Fruit fly (Drosophila melanogaster) whole organism, adult: ENCODE results near the gene mip130.

Experiments
- CG11617 ChIP-seq: fragments of 200-800 bp; sonication (Bioruptor generic); optimal IDR thresholded peaks from 2 replicates; lab custom pipeline; 2017; ENCODE audit warnings: mild to moderate bottlenecking, missing biosample characterization, missing genetic modification reagents, missing genetic modification characterization
- CG12768 ChIP-seq: fragments of 200-800 bp; sonication (Bioruptor generic); optimal IDR thresholded peaks from 2 replicates; lab custom pipeline; 2017; ENCODE audit warnings: missing biosample characterization, missing genetic modification characterization, mild to moderate bottlenecking, moderate library complexity, missing genetic modification reagents
- CG14711 ChIP-seq: fragments of 200-800 bp; sonication (Bioruptor generic); optimal IDR thresholded peaks from 2 replicates; lab custom pipeline; 2018; ENCODE audit warnings: missing biosample characterization, mild to moderate bottlenecking, missing genetic modification characterization, moderate library complexity
- CG1620 ChIP-seq: fragments of 200-800 bp; sonication (Bioruptor generic); optimal IDR thresholded peaks from 2 replicates; lab custom pipeline; 2016; ENCODE audit warnings: missing biosample characterization, missing genetic modification characterization
- CG33017 ChIP-seq: fragments of 200-800 bp; sonication (Bioruptor generic); optimal IDR thresholded peaks from 2 replicates; lab custom pipeline; 2018; ENCODE audit warnings: missing biosample characterization, mild to moderate bottlenecking, missing genetic modification characterization, moderate library complexity
- CG5204 ChIP-seq: fragments of 200-800 bp; sonication (Bioruptor generic); optimal IDR thresholded peaks from 2 replicates; lab custom pipeline; 2016; ENCODE audit warnings: missing biosample characterization, missing genetic modification characterization
- CG7045 ChIP-seq: fragments of 200-800 bp; sonication (Bioruptor generic); optimal IDR thresholded peaks from 2 replicates; lab custom pipeline; 2017; ENCODE audit warnings: missing biosample characterization, mild to moderate bottlenecking, missing genetic modification characterization
- CG7101 ChIP-seq: fragments of 200-800 bp; sonication (Bioruptor generic); optimal IDR thresholded peaks from 2 replicates; lab custom pipeline; 2018; ENCODE audit warnings: missing biosample characterization, mild to moderate bottlenecking, missing genetic modification characterization, moderate library complexity
- Clk ChIP-seq: fragments of 200-800 bp; sonication (Bioruptor generic); optimal IDR thresholded peaks from 2 replicates; lab custom pipeline; 2017; ENCODE audit warnings: missing biosample characterization, missing genetic modification characterization
- Crg-1 ChIP-seq: fragments of 200-800 bp; sonication (Bioruptor generic); optimal IDR thresholded peaks from 2 replicates; lab custom pipeline; 2016; ENCODE audit warnings: missing biosample characterization, missing genetic modification characterization
- Hr96 ChIP-seq: fragments of 200-800 bp; sonication (Bioruptor generic); optimal IDR thresholded peaks from 2 replicates; lab custom pipeline; 2016; ENCODE audit warnings: missing biosample characterization, missing genetic modification characterization
- Mnt ChIP-seq: fragments of 200-800 bp; sonication (Bioruptor generic); optimal IDR thresholded peaks from 2 replicates; lab custom pipeline; 2016; ENCODE audit warnings: missing biosample characterization, mild to moderate bottlenecking, missing genetic modification characterization
- bab1 ChIP-seq: fragments of 200-800 bp; sonication (Bioruptor generic); optimal IDR thresholded peaks from 3 replicates; lab custom pipeline; 2019; ENCODE audit warnings: missing biosample characterization, mild to moderate bottlenecking, missing genetic modification characterization, moderate library complexity
- cic ChIP-seq: fragments of 200-800 bp; sonication (Bioruptor generic); optimal IDR thresholded peaks from 2 replicates; lab custom pipeline; 2017; ENCODE audit warnings: missing biosample characterization, mild to moderate bottlenecking, missing genetic modification characterization, moderate library complexity
- cnc ChIP-seq, 2 experiments: fragments of >200 bp; optimal IDR thresholded peaks; 2 replicates each; lab custom pipeline; 2017
- kay ChIP-seq: fragments of 200-800 bp; sonication (Bioruptor generic); peaks from one replicate; lab custom pipeline; 2016; ENCODE audit warnings: missing biosample characterization, missing genetic modification characterization, borderline replicate concordance
- ovo ChIP-seq: fragments of 200-800 bp; sonication (Bioruptor generic); optimal IDR thresholded peaks from 2 replicates; lab custom pipeline; 2016; ENCODE audit warnings: missing biosample characterization, missing genetic modification characterization
- pad ChIP-seq: fragments of 200-800 bp; sonication (Bioruptor generic); optimal IDR thresholded peaks from 3 replicates; lab custom pipeline; 2017; ENCODE audit warnings: missing biosample characterization, missing genetic modification characterization, mild to moderate bottlenecking, moderate library complexity, missing genetic modification reagents
- tj ChIP-seq: fragments of 200-800 bp; sonication (Bioruptor generic); optimal IDR thresholded peaks from 3 replicates; lab custom pipeline; 2017; ENCODE audit warnings: missing biosample characterization, mild to moderate bottlenecking, missing genetic modification characterization, moderate library complexity
- toe ChIP-seq: fragments of 200-800 bp; sonication (Bioruptor generic); optimal IDR thresholded peaks from 2 replicates; lab custom pipeline; 2016; ENCODE audit warnings: missing biosample characterization, missing genetic modification characterization

The mip130 gene

dm6 chrX:1868586-1869111 is 39.4 kb upstream of the mip130 start, which contains the start of the genes CG14803 and Pex5:
TSS of gene CG14803 (plus strand) at chrX:1868870.
TSS of gene Pex5 (minus strand) at chrX:1869061.
- TF ChIP-seq Clk (GFP tag; lab: Kevin White, UChicago) (no peak), tj (GFP tag; lab: Kevin White, UChicago) (no peak), CG12768 (GFP tag; lab: Kevin White, UChicago) (peak; percentile 63), ovo (GFP tag; lab: Kevin White, UChicago) (no peak), kay (GFP tag; lab: Kevin White, UChicago) (no peak), pad (GFP tag; lab: Kevin White, UChicago) (peak; percentile 47), CG11617 (GFP tag; lab: Kevin White, UChicago) (peak; percentile 21), CG7045 (GFP tag; lab: Kevin White, UChicago) (no peak), CG1620 (GFP tag; lab: Kevin White, UChicago) (peak; percentile 56), cic (GFP tag; lab: Kevin White, UChicago) (no peak), bab1 (GFP tag; lab: Kevin White, UChicago) (peak; percentile 63), cnc (optimal IDR thresholded peaks at IDR 0.05; lab: Kevin White, UChicago) (no peak), CG14711 (tag; lab: Kevin White, UChicago) (no peak), CG7101 (peak; percentile 55), Hr96 (GFP tag; lab: Kevin White, UChicago) (no peak), Mnt (GFP tag; lab: Kevin White, UChicago) (peak; percentile 48), CG5204 (GFP tag; lab: Kevin White, UChicago) (no peak), CG33017 (tag; lab: Kevin White, UChicago) (no peak), Crg-1 (peak; percentile 24), toe (GFP tag; lab: Kevin White, UChicago) (no peak)

- TF ChIP-seq toe (GFP tag; lab: Kevin White, UChicago) (no peak), CG14711 (tag; lab: Kevin White, UChicago) (peak; percentile 5), CG33017 (tag; lab: Kevin White, UChicago) (no peak), tj (GFP tag; lab: Kevin White, UChicago) (peak; percentile 67), pad (GFP tag; lab: Kevin White, UChicago) (peak; percentile 12), Mnt (GFP tag; lab: Kevin White, UChicago) (peak; percentile 52)
Observed at dm6 chrX:1873515-1874126, 34.4 kb upstream of the mip130 start, which contains the start of the genes Pgam5 and Vps26. TSS of gene Pgam5 (minus strand) at chrX:1873565. TSS of gene Vps26 (plus strand) at chrX:1873853.

DNA sequence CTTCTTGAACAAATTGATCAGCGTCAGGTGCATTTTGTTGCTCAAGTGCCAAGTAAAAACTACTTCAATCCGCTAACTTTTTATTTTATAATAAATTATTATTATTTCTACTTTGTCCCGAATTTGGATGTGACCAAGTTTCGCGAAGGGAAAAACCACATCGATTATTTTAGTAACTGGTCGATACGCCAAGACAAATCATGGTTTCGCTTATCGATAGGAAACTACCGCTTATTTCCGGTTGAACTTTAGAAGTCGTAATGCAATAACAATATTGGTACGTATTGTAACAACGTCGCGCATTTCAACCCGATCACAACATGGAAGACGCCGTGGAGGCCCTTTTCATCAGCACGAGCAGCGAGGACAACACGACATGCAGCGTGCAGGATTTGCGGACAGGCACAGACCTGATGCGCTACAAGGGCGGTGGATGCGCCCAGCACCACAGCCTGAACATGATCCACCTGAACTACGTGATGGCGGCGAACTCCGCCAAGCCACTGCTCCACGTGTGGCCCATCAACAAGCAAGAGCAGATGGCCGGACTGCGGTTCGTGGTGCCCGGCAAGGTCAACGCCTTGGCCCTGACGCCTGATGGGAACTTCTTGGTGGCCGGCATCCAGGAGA is 30.8 kb upstream of the mip130 start, which contains the start of the genes CG14817 and CG14805:
CG14817 (minus strand) TSS at position 164 of the 630 bp plus-strand sequence.
CG14805 (plus strand) TSS at position 211 of the 630 bp plus-strand sequence.
- peak; percentile 31 for TF ChIP-seq cic (GFP tag; lab: Kevin White, UChicago)
- peak; percentile 92 for TF ChIP-seq CG7101
- no peak for TF ChIP-seq Hr96 (GFP tag; lab: Kevin White, UChicago)
- peak; percentile 71 for TF ChIP-seq ovo (GFP tag; lab: Kevin White, UChicago)
- TF ChIP-seq bab1 (GFP tag; lab: Kevin White, UChicago), result peak; percentile 95
- TF ChIP-seq CG11617 (GFP tag; lab: Kevin White, UChicago), result peak; percentile 90
- TF ChIP-seq Mnt (GFP tag; lab: Kevin White, UChicago), result peak; percentile 84
- no peak for TF ChIP-seq Clk (GFP tag; lab: Kevin White, UChicago)
- TF ChIP-seq CG7045 (GFP tag; lab: Kevin White, UChicago), result peak; percentile 58
- TF ChIP-seq CG14711 (tag; lab: Kevin White, UChicago), result peak; percentile 79
- TF ChIP-seq CG1620 (GFP tag; lab: Kevin White, UChicago), result peak; percentile 68
- no peak for TF ChIP-seq CG5204 (GFP tag; lab: Kevin White, UChicago)
- TF ChIP-seq tj (GFP tag; lab: Kevin White, UChicago), result peak; percentile 63
- TF ChIP-seq kay (GFP tag; lab: Kevin White, UChicago), result no peak
- no peak for TF ChIP-seq cnc (optimal IDR thresholded peaks at IDR 0.05; lab: Kevin White, UChicago)
- TF ChIP-seq Crg-1, result peak; percentile 76
- TF ChIP-seq pad (GFP tag; lab: Kevin White, UChicago), result peak; percentile 70
- no peak for TF ChIP-seq toe (GFP tag; lab: Kevin White, UChicago)
- peak; percentile 65 for TF ChIP-seq CG33017 (tag; lab: Kevin White, UChicago)
- TF ChIP-seq CG12768 (GFP tag; lab: Kevin White, UChicago), result peak; percentile 58

DNA sequence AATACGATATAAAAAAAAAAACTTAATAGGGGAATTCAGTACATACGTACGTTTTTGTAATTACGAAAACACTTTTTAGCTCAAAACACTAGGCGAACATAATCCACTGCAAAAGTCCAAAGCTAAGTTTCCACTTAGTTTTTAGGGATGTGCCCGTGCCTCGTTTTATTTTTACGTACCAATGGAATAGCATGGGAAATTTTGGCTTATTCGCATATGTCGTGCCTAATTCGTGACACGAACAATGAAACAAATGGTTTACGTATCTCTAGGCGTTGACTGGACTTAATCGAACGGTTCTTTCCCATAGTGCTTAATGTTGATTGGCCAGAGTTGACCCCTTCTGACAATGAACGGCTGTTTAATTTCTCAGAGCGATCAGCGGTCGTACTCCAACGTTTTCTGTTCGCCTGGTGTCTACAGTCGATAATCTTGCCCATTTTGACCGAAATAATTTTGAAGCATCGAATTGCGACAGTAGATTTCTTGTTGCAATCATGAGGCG is 28.4 kb upstream of the mip130 start, which contains the start of gene CG14818:
CG14818 (minus strand) TSS at position 169 of the 505 bp plus-strand sequence.
- TF ChIP-seq CG12768 (GFP tag; lab: Kevin White, UChicago) (peak; percentile 36), Mnt (GFP tag; lab: Kevin White, UChicago) (peak; percentile 66), CG11617 (GFP tag; lab: Kevin White, UChicago) (peak; percentile 55), toe (GFP tag; lab: Kevin White, UChicago) (no peak), kay (GFP tag; lab: Kevin White, UChicago) (no peak), CG7101 (peak; percentile 69), Clk (GFP tag; lab: Kevin White, UChicago) (peak; percentile 20), Hr96 (GFP tag; lab: Kevin White, UChicago) (peak; percentile 6), tj (GFP tag; lab: Kevin White, UChicago) (peak; percentile 53), CG1620 (GFP tag; lab: Kevin White, UChicago) (peak; percentile 78), pad (GFP tag; lab: Kevin White, UChicago) (peak; percentile 99), CG14711 (tag; lab: Kevin White, UChicago) (peak; percentile 47), ovo (GFP tag; lab: Kevin White, UChicago) (peak; percentile 89), Crg-1 (no peak), bab1 (GFP tag; lab: Kevin White, UChicago) (peak; percentile 85), cic (GFP tag; lab: Kevin White, UChicago) (no peak)
